Worm (Caenorhabditis elegans): Measurements from ENCODE around the gene kdp-1.
A peak's percentile ranks its signal among the peaks of the same experiment; 100 is the strongest.

Gene kdp-1

ce11 chrIV:13346078-13346477 lies 46.1 kb downstream of the kdp-1 start:
- TF ChIP-seq ceh-9 (tag; optimal IDR thresholded peaks at IDR 0.05) (no peak), ceh-14 (tag; optimal IDR thresholded peaks at IDR 0.05) (no peak), gmeb-2 (tag; optimal IDR thresholded peaks at IDR 0.05) (no peak), hlh-8 (tag; optimal IDR thresholded peaks at IDR 0.05) (no peak), Y22D7AL.16 (tag; optimal IDR thresholded peaks at IDR 0.05) (no peak), sox-2 (GFP tag; IDR thresholded peaks at IDR 0.05) (no peak), ets-4 (tag; optimal IDR thresholded peaks at IDR 0.05) (no peak), elt-4 (tag; optimal IDR thresholded peaks at IDR 0.05) (no peak), C38D4.7 (GFP tag; optimal IDR thresholded peaks at IDR 0.05) (no peak), pros-1 (tag; optimal IDR thresholded peaks at IDR 0.05) (no peak), mec-3 (tag; optimal IDR thresholded peaks at IDR 0.05; ENCODE audit: borderline replicate concordance) (no peak), ceh-19 (GFP tag; optimal IDR thresholded peaks at IDR 0.05) (no peak), unc-3 (GFP tag; conservative IDR thresholded peaks at IDR 0.05) (no peak), unc-3 (tag; optimal IDR thresholded peaks at IDR 0.05) (no peak), ceh-18 (tag; optimal IDR thresholded peaks at IDR 0.05) (no peak), madf-2 (tag; optimal IDR thresholded peaks at IDR 0.05) (no peak), ceh-48 (tag; optimal IDR thresholded peaks at IDR 0.05) (no peak), ceh-6 (GFP tag; optimal IDR thresholded peaks at IDR 0.05) (no peak), elt-2 (tag; optimal IDR thresholded peaks at IDR 0.05) (no peak), dmd-4 (tag; optimal IDR thresholded peaks at IDR 0.05; ENCODE audit: borderline replicate concordance) (no peak), ceh-24 (tag; optimal IDR thresholded peaks at IDR 0.05) (no peak)

- TF ChIP-seq elt-2 (tag; optimal IDR thresholded peaks at IDR 0.05): peak; percentile 95
- TF ChIP-seq zip-5 (tag; optimal IDR thresholded peaks at IDR 0.05): no peak
These were observed 47.3 kb downstream of the kdp-1 start, which contains the start of gene W02A2.9 for ce11 chrIV:13347232-13347715. TSS of gene W02A2.9 (plus strand) at chrIV:13347665.

ce11 chrIV:13348592-13348991 lies 48.6 kb downstream of the kdp-1 start, which contains the start of gene W02A2.12:
TSS of gene W02A2.12 (minus strand) at chrIV:13348831.
- TF ChIP-seq C08G9.2 (tag; optimal IDR thresholded peaks at IDR 0.05): no peak
- no peak for TF ChIP-seq pha-4 (tag; optimal IDR thresholded peaks at IDR 0.05)
- TF ChIP-seq ceh-9 (tag; optimal IDR thresholded peaks at IDR 0.05): no peak
- no peak for TF ChIP-seq fkh-6 (tag; optimal IDR thresholded peaks at IDR 0.05)
- no peak for TF ChIP-seq ceh-19 (GFP tag; optimal IDR thresholded peaks at IDR 0.05)
- TF ChIP-seq pqm-1 (tag; optimal IDR thresholded peaks at IDR 0.05): no peak
- no peak for TF ChIP-seq nhr-232 (tag; optimal IDR thresholded peaks at IDR 0.05)
- no peak for TF ChIP-seq pros-1 (tag; optimal IDR thresholded peaks at IDR 0.05)
- TF ChIP-seq unc-86 (tag; optimal IDR thresholded peaks at IDR 0.05): no peak
- no peak for TF ChIP-seq eyg-1 (tag; optimal IDR thresholded peaks at IDR 0.05)
- TF ChIP-seq pha-2 (tag; optimal IDR thresholded peaks at IDR 0.05): no peak
- TF ChIP-seq ceh-2 (tag; optimal IDR thresholded peaks at IDR 0.05): no peak
- no peak for TF ChIP-seq T23F11.4 (GFP tag; optimal IDR thresholded peaks at IDR 0.05)
- no peak for TF ChIP-seq hlh-6 (tag; optimal IDR thresholded peaks at IDR 0.05)
- TF ChIP-seq nhr-11 (tag; optimal IDR thresholded peaks at IDR 0.05): no peak
- TF ChIP-seq F13H6.1 (tag; optimal IDR thresholded peaks at IDR 0.05): no peak
- TF ChIP-seq lim-6 (tag; optimal IDR thresholded peaks at IDR 0.05): no peak
- TF ChIP-seq ahr-1 (tag; optimal IDR thresholded peaks at IDR 0.05): no peak
- TF ChIP-seq rnt-1 (tag; optimal IDR thresholded peaks at IDR 0.05): no peak
